Worm (Caenorhabditis elegans) whole organism, young adult: ENCODE data around the gene F58D12.1.
A peak's percentile ranks its signal among the peaks of the same experiment; 100 is the strongest.

Source experiments
- B0035.1 ChIP-seq: sonication (generic microtip); optimal IDR thresholded peaks from 2 replicates; lab custom pipeline; 2016; ENCODE audit warnings: missing genetic modification characterization, mild to moderate bottlenecking, missing compliant biosample characterization, missing genotype, missing genetic modification reagents
- B0261.1 ChIP-seq: sonication (generic microtip); optimal IDR thresholded peaks from 2 replicates; lab custom pipeline; 2016; ENCODE audit warnings: mild to moderate bottlenecking, missing genetic modification characterization, moderate library complexity, missing compliant biosample characterization
- F22D6.2 ChIP-seq: sonication (generic microtip); optimal IDR thresholded peaks from 2 replicates; lab custom pipeline; 2016; ENCODE audit warnings: mild to moderate bottlenecking, missing genetic modification characterization, missing compliant biosample characterization
- F23B12.7 ChIP-seq: sonication (generic microtip); optimal IDR thresholded peaks from 2 replicates; lab custom pipeline; 2017; ENCODE audit warnings: missing genetic modification characterization, mild to moderate bottlenecking, missing compliant biosample characterization, antibody characterized with exemption, moderate library complexity; ENCODE audit not compliant: insufficient read depth
- F49E8.2 ChIP-seq: sonication (generic microtip); optimal IDR thresholded peaks from 3 replicates; lab custom pipeline; 2017; ENCODE audit warnings: missing genetic modification characterization, mild to moderate bottlenecking, missing compliant biosample characterization, antibody characterized with exemption, moderate library complexity; ENCODE audit not compliant: insufficient read depth
- F52B5.7 ChIP-seq: sonication (generic microtip); optimal IDR thresholded peaks from 2 replicates; lab custom pipeline; 2016; ENCODE audit warnings: mild to moderate bottlenecking, missing genetic modification characterization, missing compliant biosample characterization
- T07F8.4 ChIP-seq: sonication (generic microtip); optimal IDR thresholded peaks from 2 replicates; lab custom pipeline; 2016; ENCODE audit warnings: mild to moderate bottlenecking, missing genetic modification characterization, moderate library complexity, missing compliant biosample characterization
- T26A5.8 ChIP-seq: sonication (generic microtip); optimal IDR thresholded peaks from 2 replicates; lab custom pipeline; 2016; ENCODE audit warnings: missing genetic modification characterization, missing compliant biosample characterization
- Y53F4B.3 ChIP-seq: fragments of 200-800 bp; sonication (Bioruptor generic); IDR thresholded peaks from 2 replicates; pipeline ENCODE4 v1.3.6; 2022; ENCODE audit warnings: missing genetic modification reagents, missing genetic modification characterization, missing compliant biosample characterization
- Y67H2A.10 ChIP-seq: fragments of 200-800 bp; sonication (Bioruptor generic); conservative IDR thresholded peaks from 2 replicates; pipeline ENCODE4 v1.3.6; 2022; ENCODE audit warnings: missing genetic modification reagents, missing genetic modification characterization, missing compliant biosample characterization
- cebp-2 ChIP-seq: fragments of 200-800 bp; sonication (Bioruptor generic); IDR thresholded peaks from 2 replicates; pipeline ENCODE4 v1.3.6; 2022; ENCODE audit warnings: missing genetic modification characterization, missing compliant biosample characterization
- ceh-100 ChIP-seq: fragments of 200-800 bp; sonication (Bioruptor generic); IDR thresholded peaks from 2 replicates; pipeline ENCODE4 v1.3.6; 2022; ENCODE audit warnings: missing genetic modification reagents, missing genetic modification characterization, missing compliant biosample characterization
- ceh-27 ChIP-seq: fragments of 200-800 bp; sonication (Bioruptor generic); optimal IDR thresholded peaks from 2 replicates; lab custom pipeline; 2018; ENCODE audit warnings: mild to moderate bottlenecking, missing genetic modification characterization, moderate library complexity, missing compliant biosample characterization
- ceh-91 ChIP-seq: fragments of 200-800 bp; sonication (Bioruptor generic); IDR thresholded peaks from 2 replicates; pipeline ENCODE4 v1.3.6; 2022; ENCODE audit warnings: missing genetic modification reagents, missing genetic modification characterization, missing compliant biosample characterization
- dox-1 ChIP-seq: fragments of 200-800 bp; sonication (Bioruptor generic); IDR thresholded peaks from 2 replicates; pipeline ENCODE4 v1.3.6; 2022; ENCODE audit warnings: missing genetic modification reagents, missing genetic modification characterization, missing compliant biosample characterization
- dpff-1 ChIP-seq: sonication (generic microtip); optimal IDR thresholded peaks from 2 replicates; lab custom pipeline; 2017; ENCODE audit warnings: mild to moderate bottlenecking, missing genetic modification characterization, missing compliant biosample characterization
- dpl-1 ChIP-seq: fragments of 150-350 bp; optimal IDR thresholded peaks from 2 replicates; lab custom pipeline; 2014; ENCODE audit warnings: missing biosample characterization, missing genetic modification reagents, missing genetic modification characterization
- efl-1 ChIP-seq: fragments of 150-350 bp; optimal IDR thresholded peaks from 2 replicates; lab custom pipeline; 2014; ENCODE audit warnings: missing biosample characterization, missing genetic modification reagents, missing genetic modification characterization
- egl-18 ChIP-seq: fragments of 200-800 bp; sonication (Bioruptor generic); IDR thresholded peaks from 2 replicates; pipeline ENCODE4 v1.3.6; 2022; ENCODE audit warnings: missing genetic modification reagents, missing genetic modification characterization, missing compliant biosample characterization
- egl-44 ChIP-seq: fragments of 200-800 bp; sonication (Bioruptor generic); IDR thresholded peaks from 2 replicates; pipeline ENCODE4 v1.3.6; 2022; ENCODE audit warnings: missing genetic modification reagents, missing genetic modification characterization, missing compliant biosample characterization
- egrh-3 ChIP-seq: fragments of 200-800 bp; sonication (Bioruptor generic); IDR thresholded peaks from 2 replicates; pipeline ENCODE4 v1.3.6; 2022; ENCODE audit warnings: missing genetic modification reagents, missing genetic modification characterization, missing compliant biosample characterization
- ets-4 ChIP-seq: fragments of 200-800 bp; sonication (Bioruptor generic); optimal IDR thresholded peaks from 2 replicates; lab custom pipeline; 2018; ENCODE audit warnings: mild to moderate bottlenecking, missing genetic modification characterization, missing compliant biosample characterization
- gei-17 ChIP-seq: fragments of 200-800 bp; sonication (Bioruptor generic); optimal IDR thresholded peaks from 2 replicates; lab custom pipeline; 2018; ENCODE audit warnings: mild to moderate bottlenecking, missing genetic modification characterization, missing compliant biosample characterization
- him-1 ChIP-seq: sonication (generic microtip); optimal IDR thresholded peaks from 2 replicates; lab custom pipeline; 2016; ENCODE audit warnings: missing genotype, missing genetic modification reagents, missing genetic modification characterization, missing compliant biosample characterization
- hsf-1 ChIP-seq: fragments of 200-800 bp; sonication (Bioruptor generic); IDR thresholded peaks from 2 replicates; pipeline ENCODE4 v1.3.6; 2022; ENCODE audit warnings: missing genetic modification reagents, missing genetic modification characterization, missing compliant biosample characterization
- let-607 ChIP-seq, 2 experiments: fragments of 200-800 bp in 1 of 2; sonication (Bioruptor generic) in 1 of 2; sonication (generic microtip) in 1 of 2; optimal IDR thresholded peaks; 2 replicates each; lab custom pipeline; 2016 to 2018; ENCODE audit warnings: mild to moderate bottlenecking in 2 of 2, missing compliant biosample characterization in 2 of 2, missing genetic modification characterization in 2 of 2, moderate library complexity in 2 of 2, missing genotype in 1 of 2
- lsy-27 ChIP-seq: sonication (generic microtip); optimal IDR thresholded peaks from 2 replicates; lab custom pipeline; 2017; ENCODE audit warnings: missing genetic modification characterization, mild to moderate bottlenecking, missing compliant biosample characterization, antibody characterized with exemption, missing genotype, borderline replicate concordance; ENCODE audit not compliant: insufficient read depth
- madf-6 ChIP-seq: fragments of 200-800 bp; sonication (Bioruptor generic); IDR thresholded peaks from 2 replicates; pipeline ENCODE4 v1.3.6; 2022; ENCODE audit warnings: missing genetic modification reagents, missing genetic modification characterization, missing compliant biosample characterization
- madf-8 ChIP-seq: fragments of 200-800 bp; sonication (Bioruptor generic); conservative IDR thresholded peaks from 2 replicates; pipeline ENCODE4 v1.3.6; 2022; ENCODE audit warnings: missing genetic modification reagents, missing genetic modification characterization, missing compliant biosample characterization
- mes-4 ChIP-seq: sonication (generic microtip); optimal IDR thresholded peaks from 2 replicates; lab custom pipeline; 2016; ENCODE audit warnings: missing genotype, missing genetic modification characterization, missing compliant biosample characterization
- nfya-2 ChIP-seq: fragments of 200-800 bp; sonication (Bioruptor generic); IDR thresholded peaks from 2 replicates; pipeline ENCODE4 v1.3.6; 2022; ENCODE audit warnings: missing genetic modification reagents, missing genetic modification characterization, missing compliant biosample characterization
- nhr-179 ChIP-seq: sonication (generic microtip); optimal IDR thresholded peaks from 2 replicates; lab custom pipeline; 2016; ENCODE audit warnings: mild to moderate bottlenecking, missing genetic modification characterization, missing compliant biosample characterization
- nhr-80 ChIP-seq: sonication (generic microtip); optimal IDR thresholded peaks from 2 replicates; lab custom pipeline; 2016; ENCODE audit warnings: missing genetic modification characterization, missing compliant biosample characterization
- pbrm-1 ChIP-seq: fragments of 200-800 bp; sonication (Bioruptor generic); IDR thresholded peaks from 2 replicates; pipeline ENCODE4 v1.3.6; 2022; ENCODE audit warnings: missing genetic modification reagents, missing genetic modification characterization, missing compliant biosample characterization
- rcor-1 ChIP-seq: fragments of 200-800 bp; sonication (Bioruptor generic); IDR thresholded peaks from 2 replicates; pipeline ENCODE4 v1.3.6; 2022; ENCODE audit warnings: missing genetic modification reagents, missing genetic modification characterization, missing compliant biosample characterization
- rec-8 ChIP-seq, 2 experiments: sonication (generic microtip); optimal IDR thresholded peaks; 2 replicates each; lab custom pipeline; 2016; ENCODE audit warnings: mild to moderate bottlenecking in 2 of 2, missing genetic modification characterization in 2 of 2, missing genetic modification reagents in 2 of 2, missing genotype in 2 of 2, missing biosample characterization in 1 of 2, missing compliant biosample characterization in 1 of 2, moderate library complexity in 1 of 2
- repo-1 ChIP-seq: sonication (generic microtip); optimal IDR thresholded peaks from 2 replicates; lab custom pipeline; 2017; ENCODE audit warnings: mild to moderate bottlenecking, missing genetic modification characterization, missing compliant biosample characterization
- rpc-1 ChIP-seq, 2 experiments: fragments of 150-350 bp in 1 of 2; sonication (generic microtip) in 1 of 2; optimal IDR thresholded peaks; 2 replicates each; lab custom pipeline; 2014 to 2018; ENCODE audit warnings: missing biosample characterization in 1 of 2, missing genetic modification characterization in 1 of 2, missing genetic modification reagents in 1 of 2, missing genotype in 1 of 2
- sdz-38 ChIP-seq: sonication (generic microtip); optimal IDR thresholded peaks from 2 replicates; lab custom pipeline; 2016; ENCODE audit warnings: missing genotype, missing genetic modification characterization, missing compliant biosample characterization
- sea-2 ChIP-seq: fragments of 200-800 bp; sonication (Bioruptor generic); IDR thresholded peaks from 2 replicates; pipeline ENCODE4 v1.3.6; 2022; ENCODE audit warnings: missing genetic modification characterization, missing compliant biosample characterization
- sptf-2 ChIP-seq: fragments of 200-800 bp; sonication (Bioruptor generic); optimal IDR thresholded peaks from 2 replicates; lab custom pipeline; 2018; ENCODE audit warnings: mild to moderate bottlenecking, missing genetic modification characterization, missing compliant biosample characterization
- tbp1 ChIP-seq: fragments of 200-800 bp; sonication (Bioruptor generic); optimal IDR thresholded peaks from 2 replicates; lab custom pipeline; 2018; ENCODE audit warnings: mild to moderate bottlenecking, missing genetic modification characterization, missing compliant biosample characterization
- unc-130 ChIP-seq: sonication (generic microtip); optimal IDR thresholded peaks from 2 replicates; lab custom pipeline; 2016; ENCODE audit warnings: missing genetic modification reagents, missing genetic modification characterization, missing compliant biosample characterization
- xnd-1 ChIP-seq: sonication (generic microtip); optimal IDR thresholded peaks from 2 replicates; lab custom pipeline; 2016; ENCODE audit warnings: missing genotype, missing genetic modification reagents, missing genetic modification characterization, missing compliant biosample characterization
- ztf-6 ChIP-seq: fragments of 200-800 bp; sonication (Bioruptor generic); IDR thresholded peaks from 2 replicates; pipeline ENCODE4 v1.3.6; 2022; ENCODE audit warnings: missing genetic modification reagents, missing genetic modification characterization, missing compliant biosample characterization

F58D12.1 gene

ce11 chrV:14028256-14028743 is 21.1 kb upstream of the F58D12.1 start (continued):
- TF ChIP-seq let-607 (tag; optimal IDR thresholded peaks at IDR 0.05; lab: Kevin White, UChicago) (peak in 1 of 2 experiments; percentile 15), sea-2 (GFP tag; lab: Robert Waterston, UW) (no peak), ceh-91 (GFP tag; lab: Robert Waterston, UW) (peak; percentile 54), B0261.1 (tag; lab: Kevin White, UChicago) (peak; percentile 20), nhr-179 (peak; percentile 55), xnd-1 (tag; lab: Kevin White, UChicago) (peak; percentile 42), ceh-27 (GFP tag; lab: Kevin White, UChicago) (peak; percentile 28), hsf-1 (GFP tag; lab: Robert Waterston, UW) (peak; percentile 74), madf-6 (peak; percentile 81), F49E8.2 (tag; lab: Kevin White, UChicago) (peak; percentile 8), B0035.1 (tag; lab: Kevin White, UChicago) (peak; percentile 38), dox-1 (peak; percentile 96), ets-4 (GFP tag; lab: Kevin White, UChicago) (peak; percentile 43), rpc-1 (optimal IDR thresholded peaks at IDR 0.05; lab: Kevin White, UChicago) (no peak), rpc-1 (tag; optimal IDR thresholded peaks at IDR 0.05; lab: Kevin White, UChicago) (no peak), F52B5.7 (tag; lab: Kevin White, UChicago) (peak; percentile 76), F23B12.7 (tag; lab: Kevin White, UChicago) (peak; percentile 16), rcor-1 (GFP tag; lab: Robert Waterston, UW) (peak; percentile 89), ztf-6 (GFP tag; lab: Robert Waterston, UW) (0 out of 2 replicates have a peak, but pooled peaks have one; percentile 22), lsy-27 (tag; lab: Kevin White, UChicago) (no peak), egl-44 (peak; percentile 57; the same call in 1 of the 2 replicates), unc-130 (peak; percentile 28), pbrm-1 (GFP tag; lab: Robert Waterston, UW) (peak; percentile 94), Y53F4B.3 (GFP tag; lab: Robert Waterston, UW) (peak; percentile 57), rec-8 (tag; optimal IDR thresholded peaks at IDR 0.05; lab: Kevin White, UChicago) (peak; percentile 3 to 44), egl-18 (0 out of 2 replicates have a peak, but pooled peaks have one; percentile 45), repo-1 (tag; lab: Kevin White, UChicago) (peak; percentile 91), sptf-2 (GFP tag; lab: Kevin White, UChicago) (peak; percentile 88), dpff-1 (peak; percentile 75), cebp-2 (0 out of 2 replicates have a peak, but pooled peaks have one; percentile 88), madf-8 (GFP tag; lab: Robert Waterston, UW) (peak; percentile 44), dpl-1 (no peak), egrh-3 (GFP tag; lab: Robert Waterston, UW) (peak; percentile 73), sdz-38 (tag; lab: Kevin White, UChicago) (no peak), Y67H2A.10 (0 out of 2 replicates have a peak, but pooled peaks have one; percentile 31), him-1 (tag; lab: Kevin White, UChicago) (peak; percentile 94), ceh-100 (GFP tag; lab: Robert Waterston, UW) (peak; percentile 84), F22D6.2 (peak; percentile 12), T07F8.4 (tag; lab: Kevin White, UChicago) (no peak), nhr-80 (tag; lab: Kevin White, UChicago) (peak; percentile 34), gei-17 (no peak), T26A5.8 (tag; lab: Kevin White, UChicago) (no peak), nfya-2 (GFP tag; lab: Robert Waterston, UW) (0 out of 2 replicates have a peak, but pooled peaks have one; percentile 17), tbp1 (GFP tag; lab: Kevin White, UChicago) (peak; percentile 77), efl-1 (GFP tag; lab: Kevin White, UChicago) (peak; percentile 15), mes-4 (peak; percentile 6)
